Fruit fly (Drosophila melanogaster) whole organism, embryonic: ENCODE measurements around the gene SMC5.
A peak's percentile ranks its signal among the peaks of the same experiment; 100 is the strongest.

ENCODE experiments used
- ATbp ChIP-seq: fragments of 200-800 bp; sonication (Bioruptor generic); optimal IDR thresholded peaks from 2 replicates; lab custom pipeline; 2017; ENCODE audit warnings: missing biosample characterization, mild to moderate bottlenecking, missing genetic modification characterization, missing genetic modification reagents
- Atf-2 ChIP-seq: fragments of 200-800 bp; sonication (Bioruptor generic); optimal IDR thresholded peaks from 2 replicates; lab custom pipeline; 2016; ENCODE audit warnings: missing biosample characterization, missing genetic modification characterization
- Atf3 ChIP-seq: fragments of 200-800 bp; sonication (Bioruptor generic); optimal IDR thresholded peaks from 3 replicates; lab custom pipeline; 2016; ENCODE audit warnings: missing biosample characterization, missing genetic modification characterization
- Awh ChIP-seq: fragments of 200-800 bp; sonication (Bioruptor generic); IDR thresholded peaks from 2 replicates; pipeline ENCODE4, ENCODE4 v1.3.6; 2022; ENCODE audit warnings: missing biosample characterization, missing genetic modification characterization
- Bdp1 ChIP-seq: fragments of 200-800 bp; sonication (Bioruptor generic); optimal IDR thresholded peaks from 3 replicates; lab custom pipeline; 2016; ENCODE audit warnings: missing biosample characterization, missing genetic modification characterization
- Bteb2 ChIP-seq: fragments of 200-800 bp; sonication (Bioruptor generic); optimal IDR thresholded peaks from 2 replicates; lab custom pipeline; 2016; ENCODE audit warnings: missing biosample characterization, missing genetic modification characterization
- CG10147 ChIP-seq: fragments of 200-800 bp; sonication (Bioruptor generic); optimal IDR thresholded peaks from 2 replicates; lab custom pipeline; 2019; ENCODE audit warnings: missing biosample characterization, mild to moderate bottlenecking, missing genetic modification characterization, moderate library complexity
- CG11456 ChIP-seq: fragments of 200-800 bp; sonication (Bioruptor generic); IDR thresholded peaks from 3 replicates; pipeline ENCODE4 v1.3.6; 2022; ENCODE audit warnings: missing biosample characterization, missing genetic modification characterization
- CG11696 ChIP-seq: fragments of 200-800 bp; sonication (Bioruptor generic); IDR thresholded peaks from 2 replicates; pipeline ENCODE4 v1.3.6; 2022; ENCODE audit warnings: missing biosample characterization, missing genetic modification characterization
- CG13775 ChIP-seq: fragments of 200-800 bp; sonication (Bioruptor generic); optimal IDR thresholded peaks from 3 replicates; lab custom pipeline; 2017; ENCODE audit warnings: missing biosample characterization, mild to moderate bottlenecking, missing genetic modification characterization
- CG14014 ChIP-seq: fragments of 200-800 bp; sonication (Bioruptor generic); IDR thresholded peaks from 2 replicates; pipeline ENCODE4 v1.3.6; 2022; ENCODE audit warnings: missing biosample characterization, missing genetic modification characterization
- CG1529 ChIP-seq: fragments of 200-800 bp; sonication (Bioruptor generic); optimal IDR thresholded peaks from 3 replicates; lab custom pipeline; 2018; ENCODE audit warnings: missing biosample characterization, missing genetic modification characterization
- CG15479 ChIP-seq: fragments of 200-800 bp; sonication (Bioruptor generic); optimal IDR thresholded peaks from 3 replicates; lab custom pipeline; 2019; ENCODE audit warnings: missing biosample characterization, mild to moderate bottlenecking, missing genetic modification characterization, moderate library complexity
- CG16815 ChIP-seq: fragments of 200-800 bp; sonication (Bioruptor generic); optimal IDR thresholded peaks from 3 replicates; lab custom pipeline; 2017; ENCODE audit warnings: missing biosample characterization, mild to moderate bottlenecking, missing genetic modification characterization
- CG17802 ChIP-seq: fragments of 200-800 bp; sonication (Bioruptor generic); optimal IDR thresholded peaks from 2 replicates; lab custom pipeline; 2018; ENCODE audit warnings: missing biosample characterization, mild to moderate bottlenecking, missing genetic modification characterization, moderate library complexity
- CG18599 ChIP-seq: fragments of 200-800 bp; sonication (Bioruptor generic); optimal IDR thresholded peaks from 3 replicates; lab custom pipeline; 2017; ENCODE audit warnings: missing biosample characterization, missing genetic modification characterization, mild to moderate bottlenecking, moderate library complexity, missing genetic modification reagents
- CG2116 ChIP-seq: fragments of 200-800 bp; sonication (Bioruptor generic); optimal IDR thresholded peaks from 3 replicates; lab custom pipeline; 2018; ENCODE audit warnings: missing biosample characterization, mild to moderate bottlenecking, missing genetic modification characterization
- CG2129 ChIP-seq: fragments of 200-800 bp; sonication (Bioruptor generic); IDR thresholded peaks from 2 replicates; pipeline ENCODE4 v1.3.6; 2022; ENCODE audit warnings: missing biosample characterization, missing genetic modification characterization; ENCODE audit not compliant: partially characterized antibody
- CG2202 ChIP-seq: fragments of 200-800 bp; sonication (Bioruptor generic); optimal IDR thresholded peaks from 2 replicates; lab custom pipeline; 2018; ENCODE audit warnings: missing biosample characterization, mild to moderate bottlenecking, missing genetic modification characterization
- CG4730 ChIP-seq: fragments of 200-800 bp; sonication (Bioruptor generic); IDR thresholded peaks from 2 replicates; pipeline ENCODE4 v1.3.6; 2022; ENCODE audit warnings: missing biosample characterization, missing genetic modification characterization
- CG6791 ChIP-seq: fragments of 200-800 bp; sonication (Bioruptor generic); IDR thresholded peaks from 3 replicates; pipeline ENCODE4 v1.3.6; 2022; ENCODE audit warnings: missing biosample characterization, missing genetic modification characterization; ENCODE audit not compliant: partially characterized antibody
- CG7556 ChIP-seq: fragments of 200-800 bp; sonication (Bioruptor generic); optimal IDR thresholded peaks from 2 replicates; lab custom pipeline; 2017; ENCODE audit warnings: missing biosample characterization, mild to moderate bottlenecking, missing genetic modification characterization
- CG7963 ChIP-seq: fragments of 200-800 bp; sonication (Bioruptor generic); IDR thresholded peaks from 3 replicates; pipeline ENCODE4 v1.3.6; 2022; ENCODE audit warnings: missing biosample characterization, missing genetic modification characterization; ENCODE audit not compliant: partially characterized antibody
- CG8359 ChIP-seq: fragments of 200-800 bp; sonication (Bioruptor generic); optimal IDR thresholded peaks from 2 replicates; lab custom pipeline; 2017; ENCODE audit warnings: missing biosample characterization, mild to moderate bottlenecking, missing genetic modification characterization, borderline replicate concordance
- CG8924 ChIP-seq: fragments of 200-800 bp; optimal IDR thresholded peaks from 3 replicates; lab custom pipeline; 2019; ENCODE audit warnings: missing biosample characterization, mild to moderate bottlenecking, missing genetic modification characterization, moderate library complexity
- Camta ChIP-seq: fragments of 200-800 bp; sonication (Bioruptor generic); optimal IDR thresholded peaks from 2 replicates; lab custom pipeline; 2016; ENCODE audit warnings: missing biosample characterization, missing genetic modification characterization
- CoRest ChIP-seq: fragments of 200-800 bp; sonication (Bioruptor generic); optimal IDR thresholded peaks from 3 replicates; lab custom pipeline; 2018; ENCODE audit warnings: missing biosample characterization, mild to moderate bottlenecking, missing genetic modification characterization, moderate library complexity
- CrebB ChIP-seq: fragments of 200-800 bp; sonication (Bioruptor generic); optimal IDR thresholded peaks from 3 replicates; lab custom pipeline; 2018; ENCODE audit warnings: missing biosample characterization, mild to moderate bottlenecking, missing genetic modification characterization
- D19A ChIP-seq: fragments of 200-800 bp; optimal IDR thresholded peaks from 3 replicates; lab custom pipeline; 2019; ENCODE audit warnings: missing biosample characterization, mild to moderate bottlenecking, missing genetic modification characterization, moderate library complexity
- Dip3 ChIP-seq: fragments of 200-800 bp; sonication (Bioruptor generic); optimal IDR thresholded peaks from 3 replicates; lab custom pipeline; 2016; ENCODE audit warnings: missing biosample characterization, missing genetic modification characterization
- Mrtf ChIP-seq: fragments of 200-800 bp; sonication (Bioruptor generic); IDR thresholded peaks from 3 replicates; pipeline ENCODE4 v1.3.6; 2022; ENCODE audit warnings: missing biosample characterization, missing genetic modification characterization
- Rfx ChIP-seq: fragments of 200-800 bp; sonication (Bioruptor generic); IDR thresholded peaks from 2 replicates; pipeline ENCODE4 v1.3.6; 2022; ENCODE audit warnings: missing biosample characterization, missing genetic modification characterization
- Tbp ChIP-seq: fragments of >200 bp; optimal IDR thresholded peaks from 2 replicates; lab custom pipeline; 2018; ENCODE audit warnings: missing biosample characterization, missing genetic modification characterization
- amos ChIP-seq: fragments of 200-800 bp; sonication (Bioruptor generic); IDR thresholded peaks from 2 replicates; pipeline ENCODE4 v1.3.6; 2022; ENCODE audit warnings: missing biosample characterization, missing genetic modification characterization; ENCODE audit not compliant: partially characterized antibody
- cg ChIP-seq: fragments of 200-800 bp; sonication (Bioruptor generic); optimal IDR thresholded peaks from 3 replicates; lab custom pipeline; 2019; ENCODE audit warnings: missing biosample characterization, mild to moderate bottlenecking, missing genetic modification characterization, moderate library complexity
- chif ChIP-seq, 2 experiments: fragments of 200-800 bp; sonication (Bioruptor generic); optimal IDR thresholded peaks; 3 replicates each; lab custom pipeline; 2016; ENCODE audit warnings: missing biosample characterization in 2 of 2, missing genetic modification characterization in 2 of 2
- fu2 ChIP-seq: fragments of 200-800 bp; sonication (Bioruptor generic); optimal IDR thresholded peaks from 2 replicates; lab custom pipeline; 2016; ENCODE audit warnings: missing biosample characterization, missing genetic modification characterization
- gt ChIP-seq: fragments of 200-800 bp; sonication (Bioruptor generic); IDR thresholded peaks from 2 replicates; pipeline ENCODE4 v1.3.6; 2022; ENCODE audit warnings: missing biosample characterization, missing genetic modification characterization
- nerfin-2 ChIP-seq: fragments of 200-800 bp; sonication (Bioruptor generic); IDR thresholded peaks from 2 replicates; pipeline ENCODE4 v1.3.6; 2022; ENCODE audit warnings: missing biosample characterization, missing genetic modification characterization; ENCODE audit not compliant: partially characterized antibody
- nmo ChIP-seq: fragments of 200-800 bp; sonication (Bioruptor generic); optimal IDR thresholded peaks from 2 replicates; lab custom pipeline; 2018; ENCODE audit warnings: missing biosample characterization, mild to moderate bottlenecking, missing genetic modification characterization, moderate library complexity
- phol ChIP-seq: fragments of 200-800 bp; sonication (Bioruptor generic); optimal IDR thresholded peaks from 3 replicates; lab custom pipeline; 2018; ENCODE audit warnings: missing biosample characterization, mild to moderate bottlenecking, missing genetic modification characterization, moderate library complexity
- prd ChIP-seq, 3 experiments: fragments of >200 bp in 2 of 3; fragments of 200-800 bp in 1 of 3; sonication (Bioruptor generic) in 1 of 3; optimal IDR thresholded peaks in 2 of 3; IDR thresholded peaks in 1 of 3; 2 replicates in 2 of 3; 3 replicates in 1 of 3; pipeline versions ENCODE4 v1.3.6 to Lab custom; 2017 to 2022; ENCODE audit warnings: missing biosample characterization in 1 of 3, missing genetic modification characterization in 1 of 3
- pros ChIP-seq: fragments of 200-800 bp; sonication (Bioruptor generic); optimal IDR thresholded peaks from 3 replicates; lab custom pipeline; 2019; ENCODE audit warnings: missing biosample characterization, mild to moderate bottlenecking, missing genetic modification characterization, moderate library complexity
- salm ChIP-seq: fragments of 200-800 bp; sonication (Bioruptor generic); optimal IDR thresholded peaks from 2 replicates; lab custom pipeline; 2018; ENCODE audit warnings: missing biosample characterization, mild to moderate bottlenecking, missing genetic modification characterization
- schlank ChIP-seq: fragments of 200-800 bp; sonication (Bioruptor generic); optimal IDR thresholded peaks from 2 replicates; lab custom pipeline; 2018; ENCODE audit warnings: missing biosample characterization, mild to moderate bottlenecking, missing genetic modification characterization
- shn ChIP-seq: fragments of 200-800 bp; sonication (Bioruptor generic); optimal IDR thresholded peaks from 3 replicates; lab custom pipeline; 2016; ENCODE audit warnings: missing biosample characterization, missing genetic modification characterization
- sna ChIP-seq: fragments of 200-800 bp; sonication (Bioruptor generic); IDR thresholded peaks from 2 replicates; pipeline ENCODE4 v1.3.6; 2022; ENCODE audit warnings: missing biosample characterization, missing genetic modification characterization; ENCODE audit not compliant: partially characterized antibody
- tap ChIP-seq: fragments of 200-800 bp; optimal IDR thresholded peaks from 3 replicates; lab custom pipeline; 2019; ENCODE audit warnings: missing biosample characterization, mild to moderate bottlenecking, missing genetic modification characterization, moderate library complexity
- usp ChIP-seq: fragments of >200 bp; optimal IDR thresholded peaks from 2 replicates; lab custom pipeline; 2017; ENCODE audit warnings: missing biosample characterization, missing genetic modification characterization
- vnd ChIP-seq: fragments of 200-800 bp; sonication (Bioruptor generic); IDR thresholded peaks from 3 replicates; pipeline ENCODE4 v1.3.6; 2022; ENCODE audit warnings: missing biosample characterization, missing genetic modification characterization; ENCODE audit not compliant: partially characterized antibody

Gene SMC5

dm6 chr3L:21554752-21555151, 14.2 kb upstream of the SMC5 start, which contains the start of gene Wnk (continued):
- no peak for TF ChIP-seq shn (GFP tag; lab: Kevin White, UChicago)
- no peak for TF ChIP-seq Bdp1 (GFP tag; lab: Kevin White, UChicago)
- no peak for TF ChIP-seq CG8359
- TF ChIP-seq CG1529 (GFP tag; lab: Kevin White, UChicago) = no peak
- TF ChIP-seq CG17802 (tag; lab: Kevin White, UChicago) = no peak
- no peak for TF ChIP-seq D19A (tag; lab: Kevin White, UChicago)
- TF ChIP-seq chif (GFP tag; optimal IDR thresholded peaks at IDR 0.05; lab: Kevin White, UChicago) = no peak
- TF ChIP-seq CG15479 = no peak
- TF ChIP-seq nerfin-2 (GFP tag; lab: Robert Waterston, UW) = peak; percentile 64; the same call in 1 of the 2 replicates
- no peak for TF ChIP-seq Atf-2 (GFP tag; lab: Kevin White, UChicago)
- TF ChIP-seq vnd (GFP tag; lab: Robert Waterston, UW) = peak; percentile 57
- no peak for TF ChIP-seq Tbp (GFP tag; lab: Kevin White, UChicago)
- no peak for TF ChIP-seq CG4730 (GFP tag; lab: Robert Waterston, UW)
- TF ChIP-seq CG7963 (GFP tag; lab: Robert Waterston, UW) = peak; percentile 75; the same call in 2 of the 3 replicates
- TF ChIP-seq usp (GFP tag; lab: Kevin White, UChicago) = no peak
- no peak for TF ChIP-seq tap
- TF ChIP-seq salm (tag; lab: Kevin White, UChicago) = no peak
- no peak for TF ChIP-seq CoRest (tag; lab: Kevin White, UChicago)
- 0 out of 2 replicates have a peak, but pooled peaks have one; percentile 35 for TF ChIP-seq CG2129 (GFP tag; lab: Robert Waterston, UW)
- no peak for TF ChIP-seq ATbp (GFP tag; lab: Kevin White, UChicago)
- TF ChIP-seq Dip3 = no peak
- TF ChIP-seq Bteb2 (GFP tag; lab: Kevin White, UChicago) = no peak
- peak; percentile 60 for TF ChIP-seq CG2116
- TF ChIP-seq Atf3 (GFP tag; lab: Kevin White, UChicago) = no peak
- TF ChIP-seq phol (tag; lab: Kevin White, UChicago) = no peak
- no peak for TF ChIP-seq Camta (GFP tag; lab: Kevin White, UChicago)
- no peak for TF ChIP-seq CG18599 (GFP tag; lab: Kevin White, UChicago)
- no peak for TF ChIP-seq CrebB (tag; lab: Kevin White, UChicago)
- no peak for TF ChIP-seq CG10147 (GFP tag; lab: Kevin White, UChicago)
- no peak for TF ChIP-seq CG13775 (GFP tag; lab: Kevin White, UChicago)
- no peak for TF ChIP-seq gt (GFP tag; lab: Robert Waterston, UW)
- no peak for TF ChIP-seq Mrtf (GFP tag; lab: Robert Waterston, UW)
- no peak for TF ChIP-seq schlank (tag; lab: Kevin White, UChicago)
- no peak for TF ChIP-seq CG8924 (tag; lab: Kevin White, UChicago)
- no peak for TF ChIP-seq CG14014
- TF ChIP-seq CG11696 = no peak
- TF ChIP-seq CG16815 = no peak
- TF ChIP-seq CG6791 (GFP tag; lab: Robert Waterston, UW) = peak; percentile 73
- no peak for TF ChIP-seq pros (GFP tag; lab: Kevin White, UChicago)
- no peak for TF ChIP-seq fu2 (GFP tag; lab: Kevin White, UChicago)
- TF ChIP-seq CG11456 (GFP tag; lab: Robert Waterston, UW) = no peak
- TF ChIP-seq CG7556 (GFP tag; lab: Kevin White, UChicago) = no peak
- no peak for TF ChIP-seq prd (optimal IDR thresholded peaks at IDR 0.05; lab: Kevin White, UChicago)
- no peak for TF ChIP-seq prd (GFP tag; IDR thresholded peaks at IDR 0.05; lab: Robert Waterston, UW)
- no peak for TF ChIP-seq nmo (GFP tag; lab: Kevin White, UChicago)
- peak; percentile 70 for TF ChIP-seq cg (GFP tag; lab: Kevin White, UChicago)
- TF ChIP-seq Awh (GFP tag; lab: Robert Waterston, UW) = no peak
- TF ChIP-seq Rfx (GFP tag; lab: Robert Waterston, UW) = no peak; the same call in 1 of the 2 replicates
- no peak for TF ChIP-seq CG2202 (tag; lab: Kevin White, UChicago)
- TF ChIP-seq sna = peak; percentile 75
- TF ChIP-seq amos (GFP tag; lab: Robert Waterston, UW) = peak; percentile 83
